Fruit fly (Drosophila melanogaster) Kc167 (cell line): Measurements from ENCODE around the gene CG11964.

Source experiments
- Sin3A ChIP-seq: fragments of >200 bp; optimal IDR thresholded peaks from 2 replicates; lab custom pipeline; 2018; ENCODE audit warnings: missing external identifiers
- h ChIP-seq: fragments of >200 bp; optimal IDR thresholded peaks from 3 replicates; lab custom pipeline; 2018; ENCODE audit warnings: missing external identifiers
- insv ChIP-seq: fragments of >200 bp; optimal IDR thresholded peaks from 3 replicates; lab custom pipeline; 2018; ENCODE audit warnings: missing external identifiers
- ttk ChIP-seq: sonication (Bioruptor generic); optimal IDR thresholded peaks from 2 replicates; lab custom pipeline; 2017; ENCODE audit warnings: missing external identifiers

dm6 chr3R:8923774-8924369 lies 20.9 kb downstream of the CG11964 start:
- TF ChIP-seq Sin3A (lab: Kevin White, UChicago): no peak
- TF ChIP-seq ttk (lab: Kevin White, UChicago): no peak
- no peak for TF ChIP-seq h (lab: Kevin White, UChicago)
- TF ChIP-seq insv: no peak
